Worm (Caenorhabditis elegans): ENCODE data around the gene ZK816.3.

- TF ChIP-seq scrt-1 (GFP tag; IDR thresholded peaks at IDR 0.05): no peak
- TF ChIP-seq ama-1 (optimal IDR thresholded peaks at IDR 0.05): no peak
- no peak for TF ChIP-seq tbx-37 (GFP tag; conservative IDR thresholded peaks at IDR 0.05)
- TF ChIP-seq hnd-1 (tag; optimal IDR thresholded peaks at IDR 0.05): no peak
- TF ChIP-seq aly-1 (tag; optimal IDR thresholded peaks at IDR 0.05): no peak
- TF ChIP-seq tbx-11 (GFP tag; IDR thresholded peaks at IDR 0.05): no peak
- TF ChIP-seq F13C5.2 (tag; optimal IDR thresholded peaks at IDR 0.05): no peak
- no peak for TF ChIP-seq tra-4 (tag; optimal IDR thresholded peaks at IDR 0.05)
- no peak for TF ChIP-seq hmg-4 (GFP tag; optimal IDR thresholded peaks at IDR 0.05)
- no peak for TF ChIP-seq B0310.2 (tag; optimal IDR thresholded peaks at IDR 0.05)
Observed at ce11 chrX:3334115-3334514, 14.1 kb upstream of the ZK816.3 start.
